Worm (Caenorhabditis elegans): Measurements from ENCODE around the gene ZK688.5.

Gene ZK688.5

ce11 chrIII:7928549-7929129, 37.2 kb upstream of the ZK688.5 start, which contains the start of the genes C29E4.13 and npp-15 (continued):
- TF ChIP-seq snu-23 (GFP tag; optimal IDR thresholded peaks at IDR 0.05) (peak; percentile 63), xbp-1 (tag; optimal IDR thresholded peaks at IDR 0.05) (peak; percentile 39), ceh-88 (GFP tag; IDR thresholded peaks at IDR 0.05) (no peak), dpl-1 (GFP tag; optimal IDR thresholded peaks at IDR 0.05) (peak; percentile 56 to 87 (median 83)), zip-4 (GFP tag; optimal IDR thresholded peaks at IDR 0.05) (no peak), efl-1 (optimal IDR thresholded peaks at IDR 0.05) (peak; percentile 64 to 81), efl-1 (GFP tag; optimal IDR thresholded peaks at IDR 0.05 in 1 of 2) (peak; percentile 83 to 98), unc-86 (tag; optimal IDR thresholded peaks at IDR 0.05) (peak; percentile 15), lin-35 (GFP tag; optimal IDR thresholded peaks at IDR 0.05) (peak; percentile 74 to 87), sptf-1 (tag; optimal IDR thresholded peaks at IDR 0.05) (no peak), mep-1 (tag; optimal IDR thresholded peaks at IDR 0.05) (peak; percentile 70), C16A3.4 (tag; optimal IDR thresholded peaks at IDR 0.05) (peak; percentile 55), efl-3 (GFP tag; optimal IDR thresholded peaks at IDR 0.05) (no peak), lin-13 (GFP tag; optimal IDR thresholded peaks at IDR 0.05) (no peak), lin-15B (tag; optimal IDR thresholded peaks at IDR 0.05) (peak; percentile 18), nhr-20 (tag; optimal IDR thresholded peaks at IDR 0.05) (peak; percentile 51), nhr-19 (GFP tag; conservative IDR thresholded peaks at IDR 0.05) (no peak; the same call in 1 of the 2 replicates), unc-98 (GFP tag; IDR thresholded peaks at IDR 0.05) (no peak), Y116A8C.19 (tag; optimal IDR thresholded peaks at IDR 0.05; ENCODE audit: borderline replicate concordance) (no peak), nhr-71 (tag; optimal IDR thresholded peaks at IDR 0.05) (peak; percentile 53)

- TF ChIP-seq snpc-4 (tag; optimal IDR thresholded peaks at IDR 0.05) (no peak), nhr-77 (tag; optimal IDR thresholded peaks at IDR 0.05) (no peak), lin-35 (GFP tag; optimal IDR thresholded peaks at IDR 0.05) (no peak), blmp-1 (tag; optimal IDR thresholded peaks at IDR 0.05) (peak; percentile 27), hlh-17 (GFP tag; optimal IDR thresholded peaks at IDR 0.05; ENCODE audit: borderline replicate concordance) (no peak), nhr-20 (tag; optimal IDR thresholded peaks at IDR 0.05) (no peak), efl-1 (optimal IDR thresholded peaks at IDR 0.05) (no peak), efl-1 (GFP tag; optimal IDR thresholded peaks at IDR 0.05 in 1 of 2) (no peak)
Observed at ce11 chrIII:7925968-7926367, 34.5 kb upstream of the ZK688.5 start.

- TF ChIP-seq nhr-20 (tag; optimal IDR thresholded peaks at IDR 0.05) (no peak), pax-3 (tag; optimal IDR thresholded peaks at IDR 0.05) (no peak), ceh-90 (tag; optimal IDR thresholded peaks at IDR 0.05) (no peak), C04F5.9 (tag; optimal IDR thresholded peaks at IDR 0.05) (no peak), fkh-8 (tag; optimal IDR thresholded peaks at IDR 0.05) (no peak), nhr-85 (tag) (no peak), nhr-11 (tag; optimal IDR thresholded peaks at IDR 0.05) (no peak), tlp-1 (tag; optimal IDR thresholded peaks at IDR 0.05) (no peak), nhr-47 (tag; optimal IDR thresholded peaks at IDR 0.05) (no peak), elt-3 (tag; optimal IDR thresholded peaks at IDR 0.05) (no peak), pqm-1 (tag; optimal IDR thresholded peaks at IDR 0.05) (no peak), nhr-90 (tag; optimal IDR thresholded peaks at IDR 0.05; ENCODE audit: poor library complexity) (no peak), snu-23 (GFP tag; optimal IDR thresholded peaks at IDR 0.05) (no peak), xbp-1 (tag; optimal IDR thresholded peaks at IDR 0.05) (no peak)
Observed at ce11 chrIII:7924821-7925220, 33.4 kb upstream of the ZK688.5 start, which contains the start of gene tag-250. TSS of gene tag-250 (minus strand) at chrIII:7924921.

- TF ChIP-seq unc-130 (tag; optimal IDR thresholded peaks at IDR 0.05) (no peak), nhr-84 (tag; optimal IDR thresholded peaks at IDR 0.05) (no peak), nhr-19 (GFP tag; conservative IDR thresholded peaks at IDR 0.05) (no peak), aha-1 (tag; optimal IDR thresholded peaks at IDR 0.05) (no peak), lsy-2 (tag; optimal IDR thresholded peaks at IDR 0.05) (no peak), ceh-88 (GFP tag; IDR thresholded peaks at IDR 0.05) (no peak), lir-3 (tag; optimal IDR thresholded peaks at IDR 0.05; ENCODE audit: poor library complexity) (no peak), fkh-8 (tag; optimal IDR thresholded peaks at IDR 0.05) (no peak), zip-4 (GFP tag; optimal IDR thresholded peaks at IDR 0.05) (no peak), elt-2 (tag; optimal IDR thresholded peaks at IDR 0.05) (no peak), nhr-71 (tag; optimal IDR thresholded peaks at IDR 0.05) (no peak), dsc-1 (tag; optimal IDR thresholded peaks at IDR 0.05) (no peak), lin-14 (GFP tag; optimal IDR thresholded peaks at IDR 0.05) (no peak), lin-39 (tag; optimal IDR thresholded peaks at IDR 0.05) (no peak)
Observed at ce11 chrIII:7922207-7922606, 30.8 kb upstream of the ZK688.5 start, which contains the start of gene C29E4.17. TSS of gene C29E4.17 (plus strand) at chrIII:7922507.

Data from whole organism, L1 larva.